Fruit fly (Drosophila melanogaster): ENCODE results near the gene CG12347.

- TF ChIP-seq CG8159 (tag; optimal IDR thresholded peaks at IDR 0.05) (no peak), rn (GFP tag; IDR thresholded peaks at IDR 0.05) (no peak), CG10348 (GFP tag; IDR thresholded peaks at IDR 0.05) (no peak), CG4496 (GFP tag; IDR thresholded peaks at IDR 0.05) (no peak), fd96Ca (GFP tag; IDR thresholded peaks at IDR 0.05) (no peak), Pif1B (GFP tag; optimal IDR thresholded peaks at IDR 0.05) (no peak), CG34367 (tag; optimal IDR thresholded peaks at IDR 0.05) (no peak), CG15710 (tag; optimal IDR thresholded peaks at IDR 0.05) (no peak), CG9948 (tag; optimal IDR thresholded peaks at IDR 0.05) (no peak), CG12605 (GFP tag; IDR thresholded peaks at IDR 0.05) (no peak), CG14655 (GFP tag; optimal IDR thresholded peaks at IDR 0.05) (no peak)
Observed at dm6 chr3R:17948227-17949206, 42.3 kb downstream of the CG12347 start.

Measured in whole organism, pupa.